Fruit fly (Drosophila melanogaster) whole organism, embryonic: ENCODE results near the gene CG18213.

Experiments
- Adf1 ChIP-seq: fragments of 200-800 bp; sonication (Bioruptor generic); IDR thresholded peaks from 2 replicates; pipeline ENCODE4 v1.3.6; 2022; ENCODE audit warnings: missing biosample characterization, missing genetic modification characterization
- Asciz ChIP-seq: fragments of 200-800 bp; sonication (Bioruptor generic); optimal IDR thresholded peaks from 2 replicates; lab custom pipeline; 2017; ENCODE audit warnings: missing biosample characterization, mild to moderate bottlenecking, missing genetic modification characterization, missing genetic modification reagents
- Bdp1 ChIP-seq: fragments of 200-800 bp; sonication (Bioruptor generic); optimal IDR thresholded peaks from 3 replicates; lab custom pipeline; 2016; ENCODE audit warnings: missing biosample characterization, missing genetic modification characterization
- Blimp-1 ChIP-seq: fragments of 200-800 bp; sonication (Bioruptor generic); optimal IDR thresholded peaks from 3 replicates; lab custom pipeline; 2018; ENCODE audit warnings: missing biosample characterization, missing genetic modification characterization, mild to moderate bottlenecking, moderate library complexity, missing genetic modification reagents
- Bteb2 ChIP-seq: fragments of 200-800 bp; sonication (Bioruptor generic); optimal IDR thresholded peaks from 2 replicates; lab custom pipeline; 2016; ENCODE audit warnings: missing biosample characterization, missing genetic modification characterization
- CG10431 ChIP-seq: fragments of 200-800 bp; sonication (Bioruptor generic); optimal IDR thresholded peaks from 3 replicates; lab custom pipeline; 2018; ENCODE audit warnings: missing biosample characterization, mild to moderate bottlenecking, missing genetic modification characterization
- CG10654 ChIP-seq: fragments of 200-800 bp; sonication (Bioruptor generic); optimal IDR thresholded peaks from 2 replicates; lab custom pipeline; 2016; ENCODE audit warnings: missing biosample characterization, missing genetic modification characterization
- CG11723 ChIP-seq: fragments of 200-800 bp; sonication (Bioruptor generic); optimal IDR thresholded peaks from 2 replicates; lab custom pipeline; 2017; ENCODE audit warnings: missing biosample characterization, mild to moderate bottlenecking, missing genetic modification characterization
- CG12155 ChIP-seq: fragments of 200-800 bp; sonication (Bioruptor generic); optimal IDR thresholded peaks from 3 replicates; lab custom pipeline; 2016; ENCODE audit warnings: missing biosample characterization, missing genetic modification characterization
- CG14050 ChIP-seq: fragments of 200-800 bp; sonication (Bioruptor generic); IDR thresholded peaks from 3 replicates; pipeline ENCODE4 v1.3.6; 2022; ENCODE audit warnings: missing biosample characterization, missing genetic modification characterization
- CG15479 ChIP-seq: fragments of 200-800 bp; sonication (Bioruptor generic); optimal IDR thresholded peaks from 3 replicates; lab custom pipeline; 2019; ENCODE audit warnings: missing biosample characterization, mild to moderate bottlenecking, missing genetic modification characterization, moderate library complexity
- CG16813 ChIP-seq: fragments of 200-800 bp; sonication (Bioruptor generic); IDR thresholded peaks from 3 replicates; pipeline ENCODE4 v1.3.6; 2022; ENCODE audit warnings: missing biosample characterization, missing genetic modification characterization; ENCODE audit not compliant: partially characterized antibody
- CG17359 ChIP-seq: fragments of 200-800 bp; sonication (Bioruptor generic); optimal IDR thresholded peaks from 3 replicates; lab custom pipeline; 2018; ENCODE audit warnings: missing biosample characterization, mild to moderate bottlenecking, missing genetic modification characterization, moderate library complexity
- CG2875 ChIP-seq: fragments of 200-800 bp; sonication (Bioruptor generic); optimal IDR thresholded peaks from 2 replicates; lab custom pipeline; 2017; ENCODE audit warnings: missing biosample characterization, mild to moderate bottlenecking, missing genetic modification characterization, missing genetic modification reagents
- CG6175 ChIP-seq: fragments of 200-800 bp; sonication (Bioruptor generic); IDR thresholded peaks from 3 replicates; pipeline ENCODE4 v1.3.6; 2022; ENCODE audit warnings: missing biosample characterization, missing genetic modification characterization
- CG7556 ChIP-seq: fragments of 200-800 bp; sonication (Bioruptor generic); optimal IDR thresholded peaks from 2 replicates; lab custom pipeline; 2017; ENCODE audit warnings: missing biosample characterization, mild to moderate bottlenecking, missing genetic modification characterization
- CG9727 ChIP-seq: fragments of 200-800 bp; sonication (Bioruptor generic); optimal IDR thresholded peaks from 3 replicates; lab custom pipeline; 2017; ENCODE audit warnings: missing biosample characterization, mild to moderate bottlenecking, missing genetic modification characterization
- Dip3 ChIP-seq: fragments of 200-800 bp; sonication (Bioruptor generic); optimal IDR thresholded peaks from 3 replicates; lab custom pipeline; 2016; ENCODE audit warnings: missing biosample characterization, missing genetic modification characterization
- Doc3 ChIP-seq: fragments of 200-800 bp; sonication (Bioruptor generic); IDR thresholded peaks from 3 replicates; pipeline ENCODE4 v1.3.6; 2022; ENCODE audit warnings: missing biosample characterization, missing genetic modification characterization; ENCODE audit not compliant: partially characterized antibody
- Drgx ChIP-seq: fragments of 200-800 bp; sonication (Bioruptor generic); IDR thresholded peaks from 2 replicates; pipeline ENCODE4 v1.3.6; 2022; ENCODE audit warnings: missing biosample characterization, missing genetic modification characterization
- Eip74EF ChIP-seq, 2 experiments: fragments of 200-800 bp in 1 of 2; fragments of >200 bp in 1 of 2; sonication (Bioruptor generic) in 1 of 2; optimal IDR thresholded peaks; 2 replicates each; lab custom pipeline; 2017 to 2019; ENCODE audit warnings: missing biosample characterization in 2 of 2, missing genetic modification characterization in 2 of 2, mild to moderate bottlenecking in 1 of 2, moderate library complexity in 1 of 2
- Gsc ChIP-seq: fragments of 200-800 bp; sonication (Bioruptor generic); IDR thresholded peaks from 2 replicates; pipeline ENCODE4 v1.3.6; 2022; ENCODE audit warnings: missing biosample characterization, missing genetic modification characterization
- H15 ChIP-seq: fragments of 200-800 bp; sonication (Bioruptor generic); IDR thresholded peaks from 3 replicates; pipeline ENCODE4 v1.3.6; 2022; ENCODE audit warnings: missing biosample characterization, missing genetic modification characterization
- Kr ChIP-seq: fragments of 200-800 bp; sonication (Bioruptor generic); optimal IDR thresholded peaks from 2 replicates; lab custom pipeline; 2017; ENCODE audit warnings: missing biosample characterization, mild to moderate bottlenecking, missing genetic modification characterization
- Max ChIP-seq: fragments of 200-800 bp; sonication (Bioruptor generic); optimal IDR thresholded peaks from 2 replicates; lab custom pipeline; 2016; ENCODE audit warnings: missing biosample characterization, mild to moderate bottlenecking, missing genetic modification characterization
- Nf-YA ChIP-seq: fragments of 200-800 bp; sonication (Bioruptor generic); IDR thresholded peaks from 2 replicates; pipeline ENCODE4 v1.3.6; 2022; ENCODE audit warnings: missing biosample characterization, missing genetic modification characterization
- Nf-YC ChIP-seq: fragments of 200-800 bp; optimal IDR thresholded peaks from 3 replicates; lab custom pipeline; 2019; ENCODE audit warnings: missing biosample characterization, mild to moderate bottlenecking, missing genetic modification characterization, moderate library complexity
- Six4 ChIP-seq: fragments of 200-800 bp; sonication (Bioruptor generic); optimal IDR thresholded peaks from 2 replicates; lab custom pipeline; 2016; ENCODE audit warnings: missing biosample characterization, missing genetic modification characterization
- Sox102F ChIP-seq: fragments of 200-800 bp; sonication (Bioruptor generic); optimal IDR thresholded peaks from 2 replicates; lab custom pipeline; 2018; ENCODE audit warnings: missing biosample characterization, mild to moderate bottlenecking, missing genetic modification characterization, moderate library complexity
- Sry-β ChIP-seq: fragments of 200-800 bp; sonication (Bioruptor generic); optimal IDR thresholded peaks from 2 replicates; lab custom pipeline; 2018; ENCODE audit warnings: missing biosample characterization, mild to moderate bottlenecking, missing genetic modification characterization, moderate library complexity
- Vsx1 ChIP-seq: fragments of 200-800 bp; sonication (Bioruptor generic); optimal IDR thresholded peaks from 2 replicates; lab custom pipeline; 2017; ENCODE audit warnings: missing biosample characterization, mild to moderate bottlenecking, missing genetic modification characterization, missing genetic modification reagents
- ato ChIP-seq: fragments of 200-800 bp; sonication (Bioruptor generic); IDR thresholded peaks from 2 replicates; pipeline ENCODE4 v1.3.6; 2022; ENCODE audit warnings: missing biosample characterization, missing genetic modification characterization; ENCODE audit not compliant: partially characterized antibody
- bigmax ChIP-seq: fragments of 200-800 bp; sonication (Bioruptor generic); optimal IDR thresholded peaks from 2 replicates; lab custom pipeline; 2018; ENCODE audit warnings: missing biosample characterization, mild to moderate bottlenecking, missing genetic modification characterization
- bsh ChIP-seq, 2 experiments: fragments of 200-800 bp; sonication (Bioruptor generic); optimal IDR thresholded peaks; 2 replicates each; lab custom pipeline; 2017 to 2018; ENCODE audit warnings: mild to moderate bottlenecking in 2 of 2, missing biosample characterization in 2 of 2, missing genetic modification characterization in 2 of 2, moderate library complexity in 1 of 2
- btn ChIP-seq: fragments of 200-800 bp; sonication (Bioruptor generic); optimal IDR thresholded peaks from 2 replicates; lab custom pipeline; 2016; ENCODE audit warnings: missing biosample characterization, missing genetic modification characterization
- chm ChIP-seq: fragments of 200-800 bp; sonication (Bioruptor generic); IDR thresholded peaks from 2 replicates; pipeline ENCODE4 v1.3.6; 2022; ENCODE audit warnings: missing biosample characterization, missing genetic modification characterization
- crol ChIP-seq: fragments of 200-800 bp; sonication (Bioruptor generic); IDR thresholded peaks from 2 replicates; pipeline ENCODE4 v1.3.6; 2022; ENCODE audit warnings: missing biosample characterization, missing genetic modification characterization
- dpn ChIP-seq, 2 experiments: fragments of 200-800 bp; sonication (Bioruptor generic); optimal IDR thresholded peaks; 3 replicates each; lab custom pipeline; 2016; ENCODE audit warnings: missing biosample characterization in 2 of 2, missing genetic modification characterization in 2 of 2
- fd102C ChIP-seq: fragments of 200-800 bp; sonication (Bioruptor generic); optimal IDR thresholded peaks from 2 replicates; lab custom pipeline; 2018; ENCODE audit warnings: missing biosample characterization, mild to moderate bottlenecking, missing genetic modification characterization, moderate library complexity
- fd96Cb ChIP-seq: fragments of 200-800 bp; sonication (Bioruptor generic); optimal IDR thresholded peaks from 2 replicates; lab custom pipeline; 2018; ENCODE audit warnings: missing biosample characterization, mild to moderate bottlenecking, missing genetic modification characterization, moderate library complexity
- kah ChIP-seq: fragments of 200-800 bp; sonication (Bioruptor generic); optimal IDR thresholded peaks from 2 replicates; lab custom pipeline; 2018; ENCODE audit warnings: missing biosample characterization, mild to moderate bottlenecking, missing genetic modification characterization
- nerfin-2 ChIP-seq: fragments of 200-800 bp; sonication (Bioruptor generic); IDR thresholded peaks from 2 replicates; pipeline ENCODE4 v1.3.6; 2022; ENCODE audit warnings: missing biosample characterization, missing genetic modification characterization; ENCODE audit not compliant: partially characterized antibody
- odd ChIP-seq: fragments of 200-800 bp; sonication (Bioruptor generic); optimal IDR thresholded peaks from 2 replicates; lab custom pipeline; 2017; ENCODE audit warnings: missing biosample characterization, mild to moderate bottlenecking, missing genetic modification characterization
- prd ChIP-seq, 3 experiments: fragments of >200 bp in 2 of 3; fragments of 200-800 bp in 1 of 3; sonication (Bioruptor generic) in 1 of 3; optimal IDR thresholded peaks in 2 of 3; IDR thresholded peaks in 1 of 3; 2 replicates in 2 of 3; 3 replicates in 1 of 3; pipeline versions ENCODE4 v1.3.6 to Lab custom; 2017 to 2022; ENCODE audit warnings: missing biosample characterization in 1 of 3, missing genetic modification characterization in 1 of 3
- ranshi ChIP-seq: fragments of 200-800 bp; sonication (Bioruptor generic); IDR thresholded peaks from 2 replicates; pipeline ENCODE4 v1.3.6; 2022; ENCODE audit warnings: missing biosample characterization, missing genetic modification characterization
- sd ChIP-seq: fragments of 200-800 bp; sonication (Bioruptor generic); optimal IDR thresholded peaks from 3 replicates; lab custom pipeline; 2018; ENCODE audit warnings: missing biosample characterization, mild to moderate bottlenecking, missing genetic modification characterization, moderate library complexity
- vfl ChIP-seq: fragments of 200-800 bp; sonication (Bioruptor generic); optimal IDR thresholded peaks from 2 replicates; lab custom pipeline; 2016; ENCODE audit warnings: missing biosample characterization, missing genetic modification characterization
- zf30C ChIP-seq: fragments of 200-800 bp; sonication (Bioruptor generic); optimal IDR thresholded peaks from 3 replicates; lab custom pipeline; 2018; ENCODE audit warnings: missing biosample characterization, mild to moderate bottlenecking, missing genetic modification characterization

CG18213 gene

dm6 chr3R:17042838-17043569, 3.0 kb upstream of the CG18213 start, which contains the start of the genes bdwf and Patr-1 (continued):
- peak; percentile 84 for TF ChIP-seq nerfin-2 (GFP tag; lab: Robert Waterston, UW)
- no peak for TF ChIP-seq Bteb2 (GFP tag; lab: Kevin White, UChicago)
- TF ChIP-seq chm (GFP tag; lab: Robert Waterston, UW) = no peak
- no peak for TF ChIP-seq Eip74EF (GFP tag; optimal IDR thresholded peaks at IDR 0.05; lab: Kevin White, UChicago)
- no peak for TF ChIP-seq odd (GFP tag; lab: Kevin White, UChicago)
- TF ChIP-seq vfl (GFP tag; lab: Kevin White, UChicago) = no peak
- TF ChIP-seq Gsc (GFP tag; lab: Robert Waterston, UW) = no peak
- peak; percentile 3 to 7 for TF ChIP-seq dpn (GFP tag; optimal IDR thresholded peaks at IDR 0.05; lab: Kevin White, UChicago)
- no peak for TF ChIP-seq ranshi (GFP tag; lab: Robert Waterston, UW)
- TF ChIP-seq CG6175 (GFP tag; lab: Robert Waterston, UW) = no peak
- TF ChIP-seq Nf-YA (GFP tag; lab: Robert Waterston, UW) = no peak
- TF ChIP-seq sd (tag; lab: Kevin White, UChicago) = no peak
- peak; percentile 0 for TF ChIP-seq CG12155
- no peak for TF ChIP-seq CG2875 (GFP tag; lab: Kevin White, UChicago)
- TF ChIP-seq Blimp-1 = no peak
- no peak for TF ChIP-seq CG11723 (GFP tag; lab: Kevin White, UChicago)
- no peak for TF ChIP-seq Six4
- TF ChIP-seq bigmax (GFP tag; lab: Kevin White, UChicago) = no peak
- peak; percentile 33 for TF ChIP-seq Sry-β
- peak; percentile 85 for TF ChIP-seq Doc3
- TF ChIP-seq H15 (GFP tag; lab: Robert Waterston, UW) = no peak
- TF ChIP-seq CG14050 (GFP tag; lab: Robert Waterston, UW) = no peak
- no peak for TF ChIP-seq Drgx (GFP tag; lab: Robert Waterston, UW)
- TF ChIP-seq CG9727 (GFP tag; lab: Kevin White, UChicago) = peak; percentile 53
- TF ChIP-seq kah (GFP tag; lab: Kevin White, UChicago) = no peak
- peak; percentile 2 for TF ChIP-seq Nf-YC (tag; lab: Kevin White, UChicago)
- TF ChIP-seq Dip3 (GFP tag; lab: Kevin White, UChicago) = no peak
- no peak for TF ChIP-seq Kr (GFP tag; lab: Kevin White, UChicago)
- TF ChIP-seq fd96Cb (tag; lab: Kevin White, UChicago) = no peak
- TF ChIP-seq crol (GFP tag; lab: Robert Waterston, UW) = no peak
- TF ChIP-seq ato = peak; percentile 80; the same call in 1 of the 2 replicates
- no peak for TF ChIP-seq CG10654 (GFP tag; lab: Kevin White, UChicago)
- TF ChIP-seq CG10431 (GFP tag; lab: Kevin White, UChicago) = no peak
- no peak for TF ChIP-seq Max (GFP tag; lab: Kevin White, UChicago)
- no peak for TF ChIP-seq CG7556 (GFP tag; lab: Kevin White, UChicago)
- no peak for TF ChIP-seq zf30C (GFP tag; lab: Kevin White, UChicago)
- no peak for TF ChIP-seq CG17359 (tag; lab: Kevin White, UChicago)
- TF ChIP-seq Bdp1 (GFP tag; lab: Kevin White, UChicago) = no peak
- no peak for TF ChIP-seq bsh (GFP tag; optimal IDR thresholded peaks at IDR 0.05; lab: Kevin White, UChicago)
- no peak for TF ChIP-seq Asciz (GFP tag; lab: Kevin White, UChicago)
- TF ChIP-seq fd102C = no peak
- no peak for TF ChIP-seq prd (optimal IDR thresholded peaks at IDR 0.05; lab: Kevin White, UChicago)
- TF ChIP-seq prd (GFP tag; IDR thresholded peaks at IDR 0.05; lab: Robert Waterston, UW) = no peak
- no peak for TF ChIP-seq Adf1 (GFP tag; lab: Robert Waterston, UW)
- TF ChIP-seq Sox102F (GFP tag; lab: Kevin White, UChicago) = no peak
- TF ChIP-seq CG15479 (GFP tag; lab: Kevin White, UChicago) = no peak
- no peak for TF ChIP-seq Vsx1
- TF ChIP-seq btn (GFP tag; lab: Kevin White, UChicago) = no peak
- peak; percentile 93 for TF ChIP-seq CG16813
